Fruit fly (Drosophila melanogaster) whole organism, embryonic: Measurements from ENCODE around the gene sno.
A peak's percentile ranks its signal among the peaks of the same experiment; 100 is the strongest.

ENCODE experiments used
- BEAF-32 ChIP-seq: fragments of 200-800 bp; sonication (Bioruptor generic); optimal IDR thresholded peaks from 3 replicates; lab custom pipeline; 2017; ENCODE audit warnings: missing biosample characterization, missing genetic modification characterization, mild to moderate bottlenecking, moderate library complexity, missing genetic modification reagents
- Bgb ChIP-seq: fragments of 200-800 bp; sonication (Bioruptor generic); IDR thresholded peaks from 2 replicates; pipeline ENCODE4 v1.3.6; 2022; ENCODE audit warnings: missing biosample characterization, missing genetic modification characterization; ENCODE audit not compliant: partially characterized antibody
- Blimp-1 ChIP-seq: fragments of 200-800 bp; sonication (Bioruptor generic); optimal IDR thresholded peaks from 3 replicates; lab custom pipeline; 2018; ENCODE audit warnings: missing biosample characterization, missing genetic modification characterization, mild to moderate bottlenecking, moderate library complexity, missing genetic modification reagents
- CG10959 ChIP-seq: fragments of 200-800 bp; sonication (Bioruptor generic); IDR thresholded peaks from 2 replicates; pipeline ENCODE4 v1.3.6; 2022; ENCODE audit warnings: missing biosample characterization, missing genetic modification characterization
- CG10979 ChIP-seq: fragments of 200-800 bp; sonication (Bioruptor generic); optimal IDR thresholded peaks from 2 replicates; lab custom pipeline; 2018; ENCODE audit warnings: missing biosample characterization, mild to moderate bottlenecking, missing genetic modification characterization, moderate library complexity
- CG13287 ChIP-seq: fragments of 200-800 bp; sonication (Bioruptor generic); IDR thresholded peaks from 2 replicates; pipeline ENCODE4 v1.3.6; 2022; ENCODE audit warnings: missing biosample characterization, missing genetic modification characterization; ENCODE audit not compliant: partially characterized antibody
- CG13424 ChIP-seq: fragments of 200-800 bp; sonication (Bioruptor generic); optimal IDR thresholded peaks from 2 replicates; lab custom pipeline; 2019; ENCODE audit warnings: missing biosample characterization, mild to moderate bottlenecking, missing genetic modification characterization, moderate library complexity
- CG14860 ChIP-seq: fragments of 200-800 bp; sonication (Bioruptor generic); IDR thresholded peaks from 3 replicates; pipeline ENCODE4 v1.3.6; 2022; ENCODE audit warnings: missing biosample characterization, missing genetic modification characterization; ENCODE audit not compliant: partially characterized antibody
- CG2116 ChIP-seq: fragments of 200-800 bp; sonication (Bioruptor generic); optimal IDR thresholded peaks from 3 replicates; lab custom pipeline; 2018; ENCODE audit warnings: missing biosample characterization, mild to moderate bottlenecking, missing genetic modification characterization
- CG30403 ChIP-seq: fragments of 200-800 bp; sonication (Bioruptor generic); optimal IDR thresholded peaks from 3 replicates; lab custom pipeline; 2016; ENCODE audit warnings: missing biosample characterization, missing genetic modification characterization
- CG34224 ChIP-seq: fragments of 200-800 bp; sonication (Bioruptor generic); IDR thresholded peaks from 3 replicates; pipeline ENCODE4 v1.3.6; 2022; ENCODE audit warnings: missing biosample characterization, missing genetic modification characterization; ENCODE audit not compliant: partially characterized antibody
- CG5180 ChIP-seq: fragments of 200-800 bp; sonication (Bioruptor generic); optimal IDR thresholded peaks from 3 replicates; lab custom pipeline; 2017; ENCODE audit warnings: missing biosample characterization, missing genetic modification characterization, mild to moderate bottlenecking, moderate library complexity, missing genetic modification reagents
- D19A ChIP-seq: fragments of 200-800 bp; optimal IDR thresholded peaks from 3 replicates; lab custom pipeline; 2019; ENCODE audit warnings: missing biosample characterization, mild to moderate bottlenecking, missing genetic modification characterization, moderate library complexity
- Dll ChIP-seq: fragments of 200-800 bp; sonication (Bioruptor generic); IDR thresholded peaks from 4 replicates; pipeline ENCODE4 v1.3.6; 2022; ENCODE audit warnings: missing biosample characterization, missing genetic modification characterization; ENCODE audit not compliant: partially characterized antibody
- Doc3 ChIP-seq: fragments of 200-800 bp; sonication (Bioruptor generic); IDR thresholded peaks from 3 replicates; pipeline ENCODE4 v1.3.6; 2022; ENCODE audit warnings: missing biosample characterization, missing genetic modification characterization; ENCODE audit not compliant: partially characterized antibody
- Dp ChIP-seq: fragments of 200-800 bp; sonication (Bioruptor generic); optimal IDR thresholded peaks from 2 replicates; lab custom pipeline; 2018; ENCODE audit warnings: missing biosample characterization, mild to moderate bottlenecking, missing genetic modification characterization, moderate library complexity
- Dref ChIP-seq: fragments of 200-800 bp; sonication (Bioruptor generic); IDR thresholded peaks from 2 replicates; pipeline ENCODE4 v1.3.6; 2022; ENCODE audit warnings: missing biosample characterization, missing genetic modification characterization
- E2f1 ChIP-seq: fragments of 200-800 bp; sonication (Bioruptor generic); IDR thresholded peaks from 2 replicates; pipeline ENCODE4 v1.3.6; 2022; ENCODE audit warnings: missing biosample characterization, missing genetic modification characterization
- E2f2 ChIP-seq: fragments of 200-800 bp; sonication (Bioruptor generic); IDR thresholded peaks from 2 replicates; pipeline ENCODE4 v1.3.6; 2022; ENCODE audit warnings: missing biosample characterization, missing genetic modification characterization
- Gug ChIP-seq: fragments of 200-800 bp; sonication (Bioruptor generic); IDR thresholded peaks from 4 replicates; pipeline ENCODE4 v1.3.6; 2022; ENCODE audit warnings: missing biosample characterization, missing genetic modification characterization
- HLH4C ChIP-seq: fragments of 200-800 bp; sonication (Bioruptor generic); IDR thresholded peaks from 3 replicates; pipeline ENCODE4 v1.3.6; 2022; ENCODE audit warnings: missing biosample characterization, missing genetic modification characterization; ENCODE audit not compliant: partially characterized antibody
- MBD-R2 ChIP-seq: fragments of 200-800 bp; sonication (Bioruptor generic); IDR thresholded peaks from 2 replicates; pipeline ENCODE4 v1.3.6; 2022; ENCODE audit warnings: missing biosample characterization, missing genetic modification characterization
- MESR4 ChIP-seq: fragments of 200-800 bp; sonication (Bioruptor generic); optimal IDR thresholded peaks from 2 replicates; lab custom pipeline; 2018; ENCODE audit warnings: missing biosample characterization, mild to moderate bottlenecking, missing genetic modification characterization, moderate library complexity
- Med ChIP-seq: fragments of 200-800 bp; sonication (Bioruptor generic); peaks from one replicate; lab custom pipeline; 2016; ENCODE audit warnings: missing biosample characterization, missing genetic modification characterization, mild to moderate bottlenecking, inconsistent platforms, moderate library complexity
- Nf-YB ChIP-seq: fragments of 200-800 bp; sonication (Bioruptor generic); optimal IDR thresholded peaks from 3 replicates; lab custom pipeline; 2019; ENCODE audit warnings: missing biosample characterization, mild to moderate bottlenecking, missing genetic modification characterization, moderate library complexity
- Pdp1 ChIP-seq, 2 experiments: fragments of 200-800 bp; sonication (Bioruptor generic); optimal IDR thresholded peaks; 3 replicates each; lab custom pipeline; 2016; ENCODE audit warnings: missing biosample characterization in 2 of 2, missing genetic modification characterization in 2 of 2, mild to moderate bottlenecking in 1 of 2, moderate library complexity in 1 of 2
- Scr ChIP-seq: fragments of 200-800 bp; sonication (Bioruptor generic); IDR thresholded peaks from 2 replicates; pipeline ENCODE4 v1.3.6; 2022; ENCODE audit warnings: missing biosample characterization, missing genetic modification characterization; ENCODE audit not compliant: partially characterized antibody
- Sry-δ ChIP-seq: fragments of 200-800 bp; sonication (Bioruptor generic); optimal IDR thresholded peaks from 2 replicates; lab custom pipeline; 2016; ENCODE audit warnings: missing biosample characterization, missing genetic modification characterization
- amos ChIP-seq: fragments of 200-800 bp; sonication (Bioruptor generic); IDR thresholded peaks from 2 replicates; pipeline ENCODE4 v1.3.6; 2022; ENCODE audit warnings: missing biosample characterization, missing genetic modification characterization; ENCODE audit not compliant: partially characterized antibody
- cad ChIP-seq: fragments of >200 bp; optimal IDR thresholded peaks from 2 replicates; lab custom pipeline; 2017; ENCODE audit warnings: missing biosample characterization, missing genetic modification characterization
- cg ChIP-seq: fragments of 200-800 bp; sonication (Bioruptor generic); optimal IDR thresholded peaks from 3 replicates; lab custom pipeline; 2019; ENCODE audit warnings: missing biosample characterization, mild to moderate bottlenecking, missing genetic modification characterization, moderate library complexity
- crp ChIP-seq, 2 experiments: fragments of 200-800 bp; sonication (Bioruptor generic); optimal IDR thresholded peaks; 2 replicates in 1 of 2; 3 replicates in 1 of 2; lab custom pipeline; 2017; ENCODE audit warnings: missing biosample characterization in 2 of 2, missing genetic modification characterization in 2 of 2, mild to moderate bottlenecking in 1 of 2, moderate library complexity in 1 of 2
- hbn ChIP-seq: fragments of 200-800 bp; sonication (Bioruptor generic); IDR thresholded peaks from 2 replicates; pipeline ENCODE4 v1.3.6; 2022; ENCODE audit warnings: missing biosample characterization, missing genetic modification characterization; ENCODE audit not compliant: partially characterized antibody
- kay ChIP-seq: fragments of 200-800 bp; sonication (Bioruptor generic); optimal IDR thresholded peaks from 2 replicates; lab custom pipeline; 2016; ENCODE audit warnings: missing biosample characterization, missing genetic modification characterization
- psq ChIP-seq: fragments of 200-800 bp; sonication (Bioruptor generic); optimal IDR thresholded peaks from 2 replicates; lab custom pipeline; 2017; ENCODE audit warnings: missing biosample characterization, missing genetic modification characterization
- pzg ChIP-seq: fragments of 200-800 bp; sonication (Bioruptor generic); optimal IDR thresholded peaks from 3 replicates; lab custom pipeline; 2018; ENCODE audit warnings: missing biosample characterization, mild to moderate bottlenecking, missing genetic modification characterization, moderate library complexity
- schlank ChIP-seq: fragments of 200-800 bp; sonication (Bioruptor generic); optimal IDR thresholded peaks from 2 replicates; lab custom pipeline; 2018; ENCODE audit warnings: missing biosample characterization, mild to moderate bottlenecking, missing genetic modification characterization
- sens ChIP-seq: fragments of 200-800 bp; sonication (Bioruptor generic); peaks from one replicate; lab custom pipeline; 2016; ENCODE audit warnings: missing biosample characterization, missing genetic modification characterization
- tll ChIP-seq, 2 experiments: fragments of 200-800 bp in 1 of 2; fragments of >200 bp in 1 of 2; sonication (Bioruptor generic) in 1 of 2; optimal IDR thresholded peaks; 2 replicates each; lab custom pipeline; 2017 to 2019; ENCODE audit warnings: missing biosample characterization in 2 of 2, missing genetic modification characterization in 2 of 2, mild to moderate bottlenecking in 1 of 2, moderate library complexity in 1 of 2
- unc-4 ChIP-seq: fragments of 200-800 bp; sonication (Bioruptor generic); IDR thresholded peaks from 2 replicates; pipeline ENCODE4 v1.3.6; 2022; ENCODE audit warnings: missing biosample characterization, missing genetic modification characterization; ENCODE audit not compliant: partially characterized antibody
- zfh1 ChIP-seq: fragments of 200-800 bp; sonication (Bioruptor generic); IDR thresholded peaks from 3 replicates; pipeline ENCODE4 v1.3.6; 2022; ENCODE audit warnings: missing biosample characterization, missing genetic modification characterization

Gene sno

DNA sequence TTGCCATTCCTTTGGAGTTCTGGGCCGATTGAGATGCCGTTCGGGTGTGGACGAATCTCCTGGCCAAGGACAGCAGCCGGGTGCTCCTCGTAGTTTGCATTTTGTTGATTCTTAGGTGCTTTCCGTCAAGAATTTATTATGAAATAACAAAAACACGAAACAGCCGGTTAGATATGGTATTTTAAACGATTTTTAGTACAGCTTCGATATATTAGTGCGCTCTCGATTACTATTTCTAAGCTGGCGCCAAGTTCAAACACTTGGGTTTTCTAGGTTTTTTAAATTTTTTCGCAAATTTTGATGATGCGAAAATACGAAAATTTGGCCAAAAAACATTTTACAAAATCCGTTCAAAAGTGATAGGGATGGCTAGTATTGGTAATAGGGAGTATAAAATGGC lies 17.2 kb downstream of the sno start, which contains the start of gene Coq5:
TSS of gene Coq5 (minus strand) at position 303 of the 400 bp plus-strand sequence.
- TF ChIP-seq cg (no peak), E2f2 (GFP tag; lab: Robert Waterston, UW) (peak; percentile 84), Dll (GFP tag; lab: Robert Waterston, UW) (peak; percentile 66; the same call in 3 of the 4 replicates), Pdp1 (GFP tag; optimal IDR thresholded peaks at IDR 0.05; lab: Kevin White, UChicago) (peak in 1 of 2 experiments; percentile 61), Dp (GFP tag; lab: Kevin White, UChicago) (peak; percentile 76), hbn (0 out of 2 replicates have a peak, but pooled peaks have one; percentile 36), Nf-YB (GFP tag; lab: Kevin White, UChicago) (no peak), CG10959 (GFP tag; lab: Robert Waterston, UW) (no peak), E2f1 (no peak), amos (GFP tag; lab: Robert Waterston, UW) (peak; percentile 47; the same call in 1 of the 2 replicates), CG13424 (no peak), kay (GFP tag; lab: Kevin White, UChicago) (no peak), CG34224 (peak; percentile 66), CG13287 (GFP tag; lab: Robert Waterston, UW) (peak; percentile 71), HLH4C (GFP tag; lab: Robert Waterston, UW) (peak; percentile 54; the same call in 2 of the 3 replicates), Sry-δ (GFP tag; lab: Kevin White, UChicago) (peak; percentile 73), Bgb (GFP tag; lab: Robert Waterston, UW) (peak; percentile 40), pzg (GFP tag; lab: Kevin White, UChicago) (peak; percentile 17), schlank (tag; lab: Kevin White, UChicago) (no peak), psq (no peak), Scr (GFP tag; lab: Robert Waterston, UW) (peak; percentile 57), CG5180 (no peak), Med (GFP tag; lab: Kevin White, UChicago) (peak; percentile 43), CG30403 (no peak), BEAF-32 (peak; percentile 52), Gug (GFP tag; lab: Robert Waterston, UW) (no peak), cad (GFP tag; lab: Kevin White, UChicago) (no peak), MBD-R2 (GFP tag; lab: Robert Waterston, UW) (peak; percentile 49; the same call in 1 of the 2 replicates), D19A (tag; lab: Kevin White, UChicago) (no peak), unc-4 (GFP tag; lab: Robert Waterston, UW) (peak; percentile 59), crp (GFP tag; optimal IDR thresholded peaks at IDR 0.05; lab: Kevin White, UChicago) (peak in 1 of 2 experiments; percentile 22), tll (GFP tag; optimal IDR thresholded peaks at IDR 0.05; lab: Kevin White, UChicago) (no peak), CG2116 (peak; percentile 43), Doc3 (no peak), MESR4 (GFP tag; lab: Kevin White, UChicago) (peak; percentile 6), Dref (peak; percentile 62), CG14860 (GFP tag; lab: Robert Waterston, UW) (0 out of 3 replicates have a peak, but pooled peaks have one; percentile 11)

DNA sequence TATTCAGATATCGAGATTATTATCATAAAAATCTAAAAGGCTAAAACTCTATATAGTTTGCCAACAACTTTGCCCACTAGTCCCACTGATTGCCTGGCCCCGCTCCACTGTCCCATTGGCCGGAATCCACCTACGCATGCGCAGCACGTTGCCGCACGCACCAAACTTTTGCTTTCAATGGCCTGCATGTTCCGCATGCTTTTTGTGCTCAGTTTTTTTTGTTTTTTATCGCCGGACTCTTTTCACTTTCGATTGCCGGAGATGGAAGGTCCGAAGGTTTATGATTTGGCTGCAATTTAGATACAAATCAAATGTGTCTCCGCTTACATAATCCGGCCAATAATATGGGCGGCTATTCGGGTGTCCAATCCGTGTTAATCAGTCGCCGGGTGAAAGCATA lies 19.2 kb downstream of the sno start:
- TF ChIP-seq CG10979 (tag; lab: Kevin White, UChicago) (no peak), zfh1 (0 out of 3 replicates have a peak, but pooled peaks have one; percentile 30), sens (peak; percentile 42), Blimp-1 (GFP tag; lab: Kevin White, UChicago) (peak; percentile 92), Pdp1 (GFP tag; optimal IDR thresholded peaks at IDR 0.05; lab: Kevin White, UChicago) (peak in 1 of 2 experiments; percentile 17)
